Fruit fly (Drosophila melanogaster) whole organism, wandering third instar larva: ENCODE data around the gene CHES-1-like.

Experiments used
- Abd-B ChIP-seq: fragments of >200 bp; optimal IDR thresholded peaks from 2 replicates; lab custom pipeline; 2017; ENCODE audit warnings: missing biosample characterization, missing genetic modification characterization
- CG32264 ChIP-seq: fragments of 200-800 bp; sonication (Bioruptor generic); optimal IDR thresholded peaks from 2 replicates; lab custom pipeline; 2016; ENCODE audit warnings: missing biosample characterization, missing genetic modification characterization
- CG9705 ChIP-seq: fragments of 200-800 bp; sonication (Bioruptor generic); optimal IDR thresholded peaks from 2 replicates; lab custom pipeline; 2018; ENCODE audit warnings: missing biosample characterization, mild to moderate bottlenecking, missing genetic modification characterization
- CrebA ChIP-seq: fragments of 200-800 bp; sonication (Bioruptor generic); optimal IDR thresholded peaks from 2 replicates; lab custom pipeline; 2016; ENCODE audit warnings: missing biosample characterization, mild to moderate bottlenecking, missing genetic modification characterization, borderline replicate concordance
- Dfd ChIP-seq: fragments of >200 bp; optimal IDR thresholded peaks from 2 replicates; lab custom pipeline; 2017; ENCODE audit warnings: missing biosample characterization, missing genetic modification characterization
- Dif ChIP-seq: fragments of 200-275, 200-300 bp; sonication (Bioruptor generic); optimal IDR thresholded peaks from 2 replicates; lab custom pipeline; 2018; ENCODE audit warnings: missing biosample characterization, missing genetic modification characterization; ENCODE audit not compliant: partially characterized antibody
- GATAd ChIP-seq: sonication (Bioruptor generic); optimal IDR thresholded peaks from 2 replicates; lab custom pipeline; 2016; ENCODE audit warnings: missing biosample characterization, missing genetic modification characterization
- HLH106 ChIP-seq: fragments of 200-800 bp; optimal IDR thresholded peaks from 3 replicates; lab custom pipeline; 2019; ENCODE audit warnings: missing biosample characterization, mild to moderate bottlenecking, missing genetic modification characterization, moderate library complexity
- Hnf4 ChIP-seq: fragments of 200-800 bp; sonication (Bioruptor generic); optimal IDR thresholded peaks from 2 replicates; lab custom pipeline; 2016; ENCODE audit warnings: missing biosample characterization, mild to moderate bottlenecking, missing genetic modification characterization
- Hr78 ChIP-seq: fragments of >200 bp; optimal IDR thresholded peaks from 2 replicates; lab custom pipeline; 2017; ENCODE audit warnings: missing biosample characterization, missing genetic modification characterization
- Hr83 ChIP-seq: fragments of 200-300 bp; sonication (Bioruptor generic); optimal IDR thresholded peaks from 2 replicates; lab custom pipeline; 2016; ENCODE audit warnings: missing biosample characterization, mild to moderate bottlenecking, missing genetic modification characterization, moderate library complexity; ENCODE audit not compliant: poor library complexity, severe bottlenecking
- Jra ChIP-seq: sonication (Bioruptor generic); optimal IDR thresholded peaks from 2 replicates; lab custom pipeline; 2016; ENCODE audit warnings: missing biosample characterization, missing genetic modification characterization
- Mio ChIP-seq: sonication (Bioruptor generic); optimal IDR thresholded peaks from 2 replicates; lab custom pipeline; 2016; ENCODE audit warnings: missing biosample characterization, missing genetic modification characterization
- Myc ChIP-seq: fragments of >200 bp; optimal IDR thresholded peaks from 2 replicates; lab custom pipeline; 2017
- N ChIP-seq: fragments of >200 bp; optimal IDR thresholded peaks from 2 replicates; lab custom pipeline; 2018; ENCODE audit warnings: missing biosample characterization, missing external identifiers, missing genetic modification characterization
- OdsH ChIP-seq: fragments of 200-800 bp; sonication (Bioruptor generic); optimal IDR thresholded peaks from 2 replicates; lab custom pipeline; 2016; ENCODE audit warnings: missing biosample characterization, mild to moderate bottlenecking, missing genetic modification characterization
- Rel ChIP-seq, 2 experiments: fragments of 200-800 bp; sonication (Bioruptor generic) in 1 of 2; optimal IDR thresholded peaks; 2 replicates in 1 of 2; 3 replicates in 1 of 2; lab custom pipeline; 2016 to 2019; ENCODE audit warnings: mild to moderate bottlenecking in 2 of 2, missing biosample characterization in 2 of 2, missing genetic modification characterization in 2 of 2, moderate library complexity in 1 of 2
- Sp1 ChIP-seq: fragments of 200-800 bp; sonication (Bioruptor generic); optimal IDR thresholded peaks from 3 replicates; lab custom pipeline; 2019; ENCODE audit warnings: missing biosample characterization, mild to moderate bottlenecking, missing genetic modification characterization, moderate library complexity
- Vsx2 ChIP-seq: fragments of 200-300, 225-300 bp; sonication (Bioruptor generic); optimal IDR thresholded peaks from 2 replicates; lab custom pipeline; 2018; ENCODE audit warnings: missing biosample characterization, missing genetic modification characterization; ENCODE audit not compliant: partially characterized antibody
- br ChIP-seq: fragments of 200-800 bp; sonication (Bioruptor generic); optimal IDR thresholded peaks from 2 replicates; lab custom pipeline; 2016; ENCODE audit warnings: missing biosample characterization, missing genetic modification characterization
- brk ChIP-seq: fragments of 200-800 bp; sonication (Bioruptor generic); optimal IDR thresholded peaks from 2 replicates; lab custom pipeline; 2016; ENCODE audit warnings: missing biosample characterization, mild to moderate bottlenecking, missing genetic modification characterization
- dl ChIP-seq, 2 experiments: fragments of 175-275, 200-275 bp in 1 of 2; fragments of 200-275 bp in 1 of 2; sonication (Bioruptor generic); optimal IDR thresholded peaks; lab custom pipeline; 2018; ENCODE audit warnings: mild to moderate bottlenecking in 2 of 2, missing biosample characterization in 2 of 2, missing genetic modification characterization in 2 of 2, moderate library complexity in 2 of 2; ENCODE audit not compliant: partially characterized antibody in 2 of 2, insufficient read depth in 1 of 2
- dmrt93B ChIP-seq: fragments of 200-800 bp; sonication (Bioruptor generic); optimal IDR thresholded peaks from 2 replicates; lab custom pipeline; 2018; ENCODE audit warnings: missing biosample characterization, mild to moderate bottlenecking, missing genetic modification characterization
- dsf ChIP-seq: sonication (Bioruptor generic); optimal IDR thresholded peaks from 2 replicates; lab custom pipeline; 2016; ENCODE audit warnings: missing biosample characterization, missing genetic modification characterization, borderline replicate concordance
- ey ChIP-seq: fragments of 200-800 bp; sonication (Bioruptor generic); optimal IDR thresholded peaks from 2 replicates; lab custom pipeline; 2016; ENCODE audit warnings: missing biosample characterization, missing genetic modification characterization
- foxo ChIP-seq, 2 experiments: fragments of 200-800 bp; sonication (Bioruptor generic); optimal IDR thresholded peaks; 2 replicates in 1 of 2; 3 replicates in 1 of 2; lab custom pipeline; 2016 to 2017; ENCODE audit warnings: missing biosample characterization in 2 of 2, missing genetic modification characterization in 2 of 2
- fru ChIP-seq: fragments of 200-800 bp; sonication (Bioruptor generic); optimal IDR thresholded peaks from 3 replicates; lab custom pipeline; 2016; ENCODE audit warnings: missing biosample characterization, mild to moderate bottlenecking, missing genetic modification characterization
- h ChIP-seq: fragments of 200-800 bp; sonication (Bioruptor generic); optimal IDR thresholded peaks from 3 replicates; lab custom pipeline; 2016; ENCODE audit warnings: missing biosample characterization, mild to moderate bottlenecking, missing genetic modification characterization
- jim ChIP-seq: fragments of 175-275, 200-325 bp; sonication (Bioruptor generic); optimal IDR thresholded peaks from 2 replicates; lab custom pipeline; 2016; ENCODE audit warnings: missing biosample characterization, mild to moderate bottlenecking, missing genetic modification characterization
- lola ChIP-seq: fragments of >200 bp; optimal IDR thresholded peaks from 2 replicates; lab custom pipeline; 2017; ENCODE audit warnings: missing biosample characterization, missing genetic modification characterization
- pan ChIP-seq: fragments of >200 bp; optimal IDR thresholded peaks from 2 replicates; lab custom pipeline; 2017
- psq ChIP-seq: fragments of 200-800 bp; sonication (Bioruptor generic); optimal IDR thresholded peaks from 3 replicates; lab custom pipeline; 2017; ENCODE audit warnings: missing biosample characterization, mild to moderate bottlenecking, missing genetic modification characterization, moderate library complexity
- rgr ChIP-seq: fragments of 200-800 bp; sonication (Bioruptor generic); optimal IDR thresholded peaks from 3 replicates; lab custom pipeline; 2016; ENCODE audit warnings: missing biosample characterization, mild to moderate bottlenecking, missing genetic modification characterization
- sage ChIP-seq: fragments of 200-800 bp; sonication (Bioruptor generic); optimal IDR thresholded peaks from 2 replicates; lab custom pipeline; 2016; ENCODE audit warnings: missing biosample characterization, mild to moderate bottlenecking, missing genetic modification characterization
- sv ChIP-seq: fragments of 200-800 bp; sonication (Bioruptor generic); optimal IDR thresholded peaks from 3 replicates; lab custom pipeline; 2016; ENCODE audit warnings: missing biosample characterization, missing genetic modification characterization
- tai ChIP-seq: sonication (Bioruptor generic); optimal IDR thresholded peaks from 2 replicates; lab custom pipeline; 2016; ENCODE audit warnings: missing biosample characterization, missing genetic modification characterization
- usp ChIP-seq: fragments of >200 bp; optimal IDR thresholded peaks from 2 replicates; lab custom pipeline; 2017; ENCODE audit warnings: missing biosample characterization, missing genetic modification characterization
- woc ChIP-seq: sonication (Bioruptor generic); optimal IDR thresholded peaks from 2 replicates; lab custom pipeline; 2016; ENCODE audit warnings: missing biosample characterization, mild to moderate bottlenecking, missing genetic modification characterization

Gene CHES-1-like

DNA sequence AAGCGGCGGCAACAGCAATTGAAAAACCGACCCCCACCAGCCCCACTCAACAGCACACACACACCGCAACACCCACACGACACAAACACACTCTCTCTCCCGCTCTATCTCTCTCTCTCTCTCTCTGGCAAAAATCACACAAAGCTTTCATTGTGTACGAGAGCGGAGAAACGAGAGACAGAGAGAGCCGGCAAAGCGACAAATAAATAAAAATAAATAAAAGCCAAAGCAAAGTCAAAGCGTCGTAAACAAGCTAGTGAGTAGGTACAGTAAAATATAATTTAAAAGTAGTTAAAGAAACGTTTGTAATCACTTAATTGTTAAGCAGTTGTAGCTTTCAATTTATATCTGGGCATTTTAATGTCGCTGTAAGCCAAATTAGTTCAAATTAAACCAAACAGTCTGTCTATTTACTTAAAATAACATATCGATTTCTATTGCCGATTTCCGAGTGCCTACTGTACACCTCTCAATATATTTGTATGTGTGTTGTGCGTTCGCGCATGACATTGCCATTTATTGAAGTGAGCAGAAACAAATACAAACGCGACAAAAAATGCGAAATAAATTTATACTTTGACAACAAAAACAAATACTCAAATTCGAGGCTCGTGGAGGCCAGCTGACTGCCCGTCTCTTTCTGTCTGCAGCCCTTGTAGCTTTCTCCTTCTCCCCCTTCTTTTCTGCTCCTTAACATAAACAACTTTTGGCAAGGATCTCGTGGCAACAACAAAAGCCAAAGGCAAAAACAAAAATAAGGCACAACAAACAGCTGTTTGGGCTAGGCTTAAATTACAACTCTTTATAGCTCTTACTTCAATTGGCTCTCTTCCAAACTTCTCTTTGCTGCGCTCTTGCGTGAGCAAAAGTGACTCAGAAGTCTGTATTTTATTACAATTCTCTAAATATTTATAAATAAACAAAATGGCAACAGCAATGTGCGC lies 12.2 kb downstream of the CHES-1-like start:
- TF ChIP-seq usp (GFP tag; lab: Kevin White, UChicago) (no peak), tai (GFP tag; lab: Kevin White, UChicago) (peak; percentile 86), Abd-B (GFP tag; lab: Kevin White, UChicago) (no peak), Hr78 (no peak), Hnf4 (GFP tag; lab: Kevin White, UChicago) (peak; percentile 94), dmrt93B (GFP tag; lab: Kevin White, UChicago) (peak; percentile 94), Hr83 (peak; percentile 24), dl (GFP tag; optimal IDR thresholded peaks at IDR 0.05; lab: Kevin White, UChicago; ENCODE audit: insufficient read depth in 1 of 2, partially characterized antibody in 2 of 2) (peak; percentile 96 to 98), lola (GFP tag; lab: Kevin White, UChicago) (no peak), CG9705 (GFP tag; lab: Kevin White, UChicago) (peak; percentile 96), Mio (GFP tag; lab: Kevin White, UChicago) (peak; percentile 74), rgr (GFP tag; lab: Kevin White, UChicago) (peak; percentile 97), N (GFP tag; lab: Kevin White, UChicago) (no peak), fru (GFP tag; lab: Kevin White, UChicago) (peak; percentile 96), GATAd (GFP tag; lab: Kevin White, UChicago) (peak; percentile 44), Vsx2 (peak; percentile 95), HLH106 (tag; lab: Kevin White, UChicago) (peak; percentile 97), jim (peak; percentile 56), Dfd (GFP tag; lab: Kevin White, UChicago) (peak; percentile 79), Sp1 (peak; percentile 97), pan (lab: Kevin White, UChicago) (no peak), OdsH (GFP tag; lab: Kevin White, UChicago) (peak; percentile 96), ey (GFP tag; lab: Kevin White, UChicago) (peak; percentile 97), Jra (GFP tag; lab: Kevin White, UChicago) (peak; percentile 89), foxo (GFP tag; optimal IDR thresholded peaks at IDR 0.05; lab: Kevin White, UChicago) (peak; percentile 83 to 97), sv (peak; percentile 90), CG32264 (GFP tag; lab: Kevin White, UChicago) (peak; percentile 85), brk (GFP tag; lab: Kevin White, UChicago) (peak; percentile 90), sage (GFP tag; lab: Kevin White, UChicago) (peak; percentile 92), h (peak; percentile 98), Dif (GFP tag; lab: Kevin White, UChicago) (peak; percentile 99), psq (GFP tag; lab: Kevin White, UChicago) (peak; percentile 93), woc (GFP tag; lab: Kevin White, UChicago) (peak; percentile 95), br (peak; percentile 95), CrebA (GFP tag; lab: Kevin White, UChicago) (peak; percentile 92), Rel (GFP tag; optimal IDR thresholded peaks at IDR 0.05; lab: Kevin White, UChicago) (peak; percentile 79), Rel (tag; optimal IDR thresholded peaks at IDR 0.05; lab: Kevin White, UChicago) (peak; percentile 91), dsf (GFP tag; lab: Kevin White, UChicago) (peak; percentile 72), Myc (no peak)

DNA sequence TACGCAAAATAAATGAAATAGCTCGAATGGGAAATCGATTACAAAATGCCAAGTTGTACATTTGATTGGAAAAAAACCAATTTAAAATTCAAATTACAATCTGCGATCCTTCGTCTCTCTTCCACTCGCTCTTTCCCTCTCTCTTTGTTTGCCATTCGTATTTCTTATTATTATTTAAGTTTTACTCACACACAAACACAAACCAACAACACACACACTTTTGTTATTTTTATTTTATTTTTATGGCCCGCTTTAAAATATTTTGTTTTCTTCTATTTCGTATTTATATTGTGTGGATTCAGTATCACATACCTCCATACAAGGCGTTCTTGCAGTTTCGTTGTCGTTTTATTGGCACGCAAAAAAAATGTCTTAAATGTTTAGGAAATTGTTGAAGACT lies 13.0 kb downstream of the CHES-1-like start:
- TF ChIP-seq brk (GFP tag; lab: Kevin White, UChicago) = no peak
- no peak for TF ChIP-seq tai (GFP tag; lab: Kevin White, UChicago)
- TF ChIP-seq sage (GFP tag; lab: Kevin White, UChicago) = no peak
- no peak for TF ChIP-seq Sp1
- TF ChIP-seq Myc = no peak
- no peak for TF ChIP-seq woc (GFP tag; lab: Kevin White, UChicago)
- TF ChIP-seq rgr (GFP tag; lab: Kevin White, UChicago) = no peak
- TF ChIP-seq, all 38 proteins: peak for 0
